Worm (Caenorhabditis elegans) whole organism, L4 larva: ENCODE results near the gene C06E4.1.

ENCODE experiments used
- F37D6.2 ChIP-seq: sonication (generic microtip); optimal IDR thresholded peaks from 2 replicates; lab custom pipeline; 2016; ENCODE audit warnings: mild to moderate bottlenecking, missing genetic modification characterization, missing compliant biosample characterization
- F44E2.7 ChIP-seq: fragments of 200-800 bp; sonication (Bioruptor generic); IDR thresholded peaks from 2 replicates; pipeline ENCODE4 v2.1.2; 2022; ENCODE audit warnings: missing genetic modification characterization, missing compliant biosample characterization
- F49E8.2 ChIP-seq: sonication (generic microtip); optimal IDR thresholded peaks from 2 replicates; lab custom pipeline; 2016; ENCODE audit warnings: missing compliant biosample characterization, mild to moderate bottlenecking, missing genetic modification characterization, borderline replicate concordance
- Y105C5A.15 ChIP-seq: fragments of 200-800 bp; sonication (Bioruptor generic); IDR thresholded peaks from 2 replicates; pipeline ENCODE4 v1.3.6; 2022; ENCODE audit warnings: missing genetic modification characterization, missing compliant biosample characterization
- Y48G9A.11 ChIP-seq: fragments of 200-800 bp; sonication (Bioruptor generic); IDR thresholded peaks from 2 replicates; pipeline ENCODE4 v1.3.6; 2022; ENCODE audit warnings: missing genetic modification reagents, missing genetic modification characterization, missing compliant biosample characterization
- aha-1 ChIP-seq: fragments of 150-350 bp; peaks from one replicate; lab custom pipeline; 2014; ENCODE audit warnings: missing biosample characterization, missing genetic modification characterization
- ama-1 ChIP-seq: fragments of 150-350 bp; optimal IDR thresholded peaks from 2 replicates; lab custom pipeline; 2014; ENCODE audit warnings: inconsistent platforms, mixed read lengths
- arid-1 ChIP-seq: fragments of 200-800 bp; sonication (Bioruptor generic); conservative IDR thresholded peaks from 2 replicates; pipeline ENCODE4 v1.3.6; 2022; ENCODE audit warnings: missing genetic modification reagents, missing genetic modification characterization, missing compliant biosample characterization
- ces-1 ChIP-seq: fragments of 150-350 bp; sonication (generic microtip); optimal IDR thresholded peaks from 4 replicates; lab custom pipeline; 2014; ENCODE audit warnings: missing biosample characterization, missing genetic modification reagents, missing genetic modification characterization
- daf-12 ChIP-seq: fragments of 150-350 bp; optimal IDR thresholded peaks from 2 replicates; lab custom pipeline; 2014; ENCODE audit warnings: missing biosample characterization, missing genetic modification reagents, missing genetic modification characterization
- dmd-6 ChIP-seq: fragments of 200-800 bp; sonication (Bioruptor generic); IDR thresholded peaks from 2 replicates; pipeline ENCODE4 v1.3.6; 2022; ENCODE audit warnings: missing genetic modification reagents, missing genetic modification characterization, missing compliant biosample characterization
- dmd-8 ChIP-seq: fragments of 200-800 bp; sonication (Bioruptor generic); IDR thresholded peaks from 2 replicates; pipeline ENCODE4 v1.3.6; 2022; ENCODE audit warnings: missing genetic modification characterization, missing compliant biosample characterization
- egl-43 ChIP-seq: fragments of 200-800 bp; sonication (Bioruptor generic); IDR thresholded peaks from 2 replicates; pipeline ENCODE4 v1.3.6; 2022; ENCODE audit warnings: missing genetic modification reagents, missing genetic modification characterization, missing compliant biosample characterization
- hlh-11 ChIP-seq: fragments of 200-800 bp; sonication (Bioruptor generic); optimal IDR thresholded peaks from 2 replicates; lab custom pipeline; 2018; ENCODE audit warnings: mild to moderate bottlenecking, missing genetic modification characterization, missing compliant biosample characterization
- mep-1 ChIP-seq: fragments of 150-350 bp; sonication (generic microtip); optimal IDR thresholded peaks from 3 replicates; lab custom pipeline; 2014; ENCODE audit warnings: missing biosample characterization, missing genetic modification characterization
- nhr-28 ChIP-seq: fragments of 150-350 bp; optimal IDR thresholded peaks from 2 replicates; lab custom pipeline; 2014; ENCODE audit warnings: missing biosample characterization, missing genetic modification characterization
- pqm-1 ChIP-seq: sonication (generic microtip); optimal IDR thresholded peaks from 2 replicates; lab custom pipeline; 2017; ENCODE audit warnings: missing biosample characterization, missing genetic modification characterization
- rbr-2 ChIP-seq: sonication (generic microtip); optimal IDR thresholded peaks from 2 replicates; lab custom pipeline; 2016; ENCODE audit warnings: missing genotype, missing genetic modification characterization, missing compliant biosample characterization
- saeg-2 ChIP-seq: fragments of 200-800 bp; sonication (Bioruptor generic); IDR thresholded peaks from 2 replicates; pipeline ENCODE4 v1.3.6; 2022; ENCODE audit warnings: missing genetic modification reagents, missing genetic modification characterization, missing compliant biosample characterization
- set-16 ChIP-seq: fragments of 200-800 bp; sonication (Bioruptor generic); IDR thresholded peaks from 2 replicates; pipeline ENCODE4 v1.3.6; 2022; ENCODE audit warnings: missing genetic modification reagents, missing genetic modification characterization, missing compliant biosample characterization
- snpc-1.2 ChIP-seq: fragments of 200-800 bp; sonication (Bioruptor generic); IDR thresholded peaks from 2 replicates; pipeline ENCODE4 v1.3.6; 2022; ENCODE audit warnings: missing genetic modification reagents, missing genetic modification characterization, missing compliant biosample characterization
- snpc-4 ChIP-seq: fragments of 150-350 bp; optimal IDR thresholded peaks from 2 replicates; lab custom pipeline; 2014; ENCODE audit warnings: missing biosample characterization, missing genetic modification characterization
- spr-1 ChIP-seq: sonication (generic microtip); optimal IDR thresholded peaks from 2 replicates; lab custom pipeline; 2016; ENCODE audit warnings: mild to moderate bottlenecking, missing genetic modification characterization, missing compliant biosample characterization
- tag-97 ChIP-seq: fragments of 200-800 bp; sonication (Bioruptor generic); IDR thresholded peaks from 2 replicates; pipeline ENCODE4 v1.3.6; 2022; ENCODE audit warnings: missing genetic modification characterization, missing compliant biosample characterization
- unc-62 ChIP-seq, 3 experiments: fragments of 150-350 bp in 1 of 3; sonication (generic microtip); optimal IDR thresholded peaks in 2 of 3; peaks in 1 of 3; 1 replicate in 1 of 3; 2 replicates in 2 of 3; lab custom pipeline; 2014 to 2017; ENCODE audit warnings: missing biosample characterization in 3 of 3, missing genetic modification characterization in 3 of 3, missing genetic modification reagents in 3 of 3, missing genotype in 1 of 3
- vab-7 ChIP-seq: fragments of 200-800 bp; sonication (Bioruptor generic); IDR thresholded peaks from 2 replicates; pipeline ENCODE4 v1.3.6; 2022; ENCODE audit warnings: missing genetic modification reagents, missing genetic modification characterization, missing compliant biosample characterization
- zip-11 ChIP-seq: fragments of 200-800 bp; sonication (Bioruptor generic); IDR thresholded peaks from 2 replicates; pipeline ENCODE4 v1.3.6; 2022; ENCODE audit warnings: missing genetic modification characterization, missing compliant biosample characterization

Gene C06E4.1

ce11 chrIV:7305325-7305724 lies 22.3 kb downstream of the C06E4.1 start, which contains the start of gene npr-27 (continued):
- TF ChIP-seq dmd-6 (GFP tag; lab: Robert Waterston, UW) (no peak), rbr-2 (tag; lab: Kevin White, UChicago) (no peak)

DNA sequence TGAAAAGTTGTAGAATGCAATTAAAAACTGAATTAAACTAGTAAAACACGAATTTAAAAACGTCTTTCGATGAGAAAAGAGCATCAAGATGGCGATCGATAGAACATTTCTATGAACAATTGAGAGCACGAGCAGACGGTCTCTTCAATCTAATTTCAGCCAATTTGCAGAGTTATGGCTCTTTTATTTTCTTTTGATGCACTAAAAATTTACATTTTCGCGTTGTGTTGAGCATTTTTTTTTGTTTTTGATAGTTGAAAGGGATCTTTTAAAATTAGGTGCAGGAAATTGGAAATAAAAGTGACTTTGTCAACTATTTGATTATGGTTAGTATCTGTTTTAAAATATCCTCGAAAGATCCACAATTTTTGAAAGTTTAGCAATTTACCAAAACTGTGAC lies 25.9 kb downstream of the C06E4.1 start, which contains the start of gene F42C5.6:
Gene F42C5.6, minus strand, starts transcription at position 101 of the 400 bp plus-strand sequence.
- TF ChIP-seq ces-1 (GFP tag; lab: Kevin White, UChicago) (no peak), zip-11 (GFP tag; lab: Robert Waterston, UW) (no peak)
- TF ChIP-seq, all 104 proteins: peak for 0

DNA sequence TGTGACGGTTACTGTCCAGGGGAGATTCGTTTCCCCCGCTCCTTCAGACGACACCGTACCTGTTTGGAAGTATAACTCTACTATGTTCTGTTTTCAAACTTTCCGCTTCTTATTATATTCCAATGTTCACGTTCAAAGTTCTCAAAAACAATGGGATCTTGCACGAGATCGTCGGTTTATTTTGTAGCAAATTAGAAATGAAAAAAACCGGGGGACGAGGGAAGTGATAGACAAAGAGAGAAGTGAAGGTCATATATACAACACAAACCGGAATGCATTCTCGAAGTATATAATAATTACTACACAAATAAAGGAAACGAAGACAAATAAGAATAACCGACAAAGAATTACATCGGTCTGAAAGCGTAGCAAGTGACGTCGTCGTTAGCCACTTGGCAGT lies 26.6 kb downstream of the C06E4.1 start:
- TF ChIP-seq nhr-28: peak; percentile 12
- TF ChIP-seq ama-1 (lab: Kevin White, UChicago): peak; percentile 30
- TF ChIP-seq tag-97: no peak

- TF ChIP-seq saeg-2 (GFP tag; lab: Robert Waterston, UW) (0 out of 2 replicates have a peak, but pooled peaks have one; percentile 35), set-16 (GFP tag; lab: Robert Waterston, UW) (peak; percentile 81; the same call in 1 of the 2 replicates), egl-43 (peak; percentile 55; the same call in 1 of the 2 replicates), mep-1 (tag; lab: Kevin White, UChicago) (no peak), spr-1 (tag; lab: Kevin White, UChicago) (no peak)
Observed at ce11 chrIV:7310410-7310809, 27.4 kb downstream of the C06E4.1 start, which contains the start of gene grl-4. grl-4 (minus strand) TSS chrIV:7310760.

ce11 chrIV:7310842-7311241 lies 27.8 kb downstream of the C06E4.1 start:
- TF ChIP-seq unc-62 (GFP tag; optimal IDR thresholded peaks at IDR 0.05 in 1 of 2; lab: Kevin White, UChicago) (peak in 1 of 2 experiments; percentile 50), unc-62 (tag; optimal IDR thresholded peaks at IDR 0.05; lab: Kevin White, UChicago) (no peak), daf-12 (tag; lab: Kevin White, UChicago) (no peak), aha-1 (tag; lab: Kevin White, UChicago) (peak; percentile 97)

DNA sequence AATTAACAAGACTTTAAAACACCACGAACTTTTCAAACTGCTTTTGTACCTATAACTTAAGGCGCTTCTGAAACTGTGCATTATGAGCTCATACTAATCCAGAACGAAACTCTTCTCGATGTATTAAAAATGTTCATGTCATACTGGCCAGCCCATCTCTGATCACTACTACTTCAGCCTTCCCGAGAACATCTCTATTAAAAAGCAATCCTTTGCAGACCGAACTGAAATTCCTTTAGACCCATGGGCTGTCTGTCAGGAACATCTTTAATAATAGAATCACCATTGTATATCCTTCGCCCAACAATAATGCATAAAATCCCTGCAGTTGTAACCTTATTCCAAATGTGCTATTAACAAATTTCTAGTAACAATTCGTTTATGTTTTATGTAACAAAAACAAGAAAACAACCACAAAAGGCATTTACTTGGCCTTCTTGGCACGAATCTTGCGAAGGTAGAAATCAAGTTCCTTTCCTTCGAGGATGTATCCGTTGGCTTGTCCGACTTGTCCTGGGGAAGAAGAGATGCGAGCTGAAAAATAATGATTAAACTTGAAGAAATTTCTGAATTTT lies 29.6 kb downstream of the C06E4.1 start:
- TF ChIP-seq Y48G9A.11 (GFP tag; lab: Robert Waterston, UW): 0 out of 2 replicates have a peak, but pooled peaks have one; percentile 16
- no peak for TF ChIP-seq egl-43
- TF ChIP-seq snpc-4 (tag; lab: Kevin White, UChicago): no peak
- TF ChIP-seq F49E8.2 (tag; lab: Kevin White, UChicago): no peak
- no peak for TF ChIP-seq pqm-1
- no peak for TF ChIP-seq hlh-11 (tag; lab: Kevin White, UChicago)
- TF ChIP-seq Y105C5A.15: no peak
- TF ChIP-seq F37D6.2 (tag; lab: Kevin White, UChicago): no peak
- peak; percentile 73 for TF ChIP-seq snpc-1.2
- TF ChIP-seq unc-62 (GFP tag; optimal IDR thresholded peaks at IDR 0.05 in 1 of 2; lab: Kevin White, UChicago): peak in 1 of 2 experiments; percentile 52
- no peak for TF ChIP-seq unc-62 (tag; optimal IDR thresholded peaks at IDR 0.05; lab: Kevin White, UChicago)
- no peak for TF ChIP-seq arid-1 (GFP tag; lab: Robert Waterston, UW)
- TF ChIP-seq aha-1 (tag; lab: Kevin White, UChicago): peak; percentile 74
- TF ChIP-seq zip-11 (GFP tag; lab: Robert Waterston, UW): no peak
- no peak for TF ChIP-seq tag-97

DNA sequence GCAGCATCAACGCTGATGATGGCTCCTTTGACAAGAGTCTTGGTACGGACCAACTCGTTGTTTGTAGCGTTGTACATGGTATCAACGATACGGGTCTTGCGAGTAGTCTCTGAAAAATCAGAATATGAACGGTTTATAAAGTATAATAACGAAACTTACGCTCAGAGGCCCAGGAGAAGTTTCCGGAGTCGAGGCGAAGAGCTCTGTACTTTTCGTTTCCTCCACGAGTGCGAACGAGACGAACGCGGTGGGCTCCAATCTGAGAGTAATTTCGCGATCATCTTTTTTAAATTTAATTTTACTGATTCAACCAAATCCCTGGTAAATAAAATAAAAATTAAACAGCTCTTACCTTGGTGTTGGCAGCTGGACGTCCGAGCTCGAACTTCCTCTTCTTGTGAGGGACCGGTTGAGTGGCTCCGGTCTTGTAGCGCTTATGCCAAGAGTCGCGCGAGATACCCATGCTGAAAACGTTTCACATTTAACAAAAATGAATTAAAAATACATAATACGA lies 30.4 kb downstream of the C06E4.1 start, which contains the start of gene rps-8:
Gene rps-8, minus strand, starts transcription at position 464 of the 514 bp plus-strand sequence.
- TF ChIP-seq aha-1 (tag; lab: Kevin White, UChicago) (peak; percentile 90), F44E2.7 (GFP tag; lab: Robert Waterston, UW) (0 out of 2 replicates have a peak, but pooled peaks have one; percentile 23), arid-1 (GFP tag; lab: Robert Waterston, UW) (0 out of 2 replicates have a peak, but pooled peaks have one; percentile 3), vab-7 (GFP tag; lab: Robert Waterston, UW) (no peak), dmd-8 (GFP tag; lab: Robert Waterston, UW) (no peak)
- TF ChIP-seq, all 104 proteins: peak for 3
